Fruit fly (Drosophila melanogaster): ENCODE measurements around the gene CG13313.

Gene CG13313

DNA sequence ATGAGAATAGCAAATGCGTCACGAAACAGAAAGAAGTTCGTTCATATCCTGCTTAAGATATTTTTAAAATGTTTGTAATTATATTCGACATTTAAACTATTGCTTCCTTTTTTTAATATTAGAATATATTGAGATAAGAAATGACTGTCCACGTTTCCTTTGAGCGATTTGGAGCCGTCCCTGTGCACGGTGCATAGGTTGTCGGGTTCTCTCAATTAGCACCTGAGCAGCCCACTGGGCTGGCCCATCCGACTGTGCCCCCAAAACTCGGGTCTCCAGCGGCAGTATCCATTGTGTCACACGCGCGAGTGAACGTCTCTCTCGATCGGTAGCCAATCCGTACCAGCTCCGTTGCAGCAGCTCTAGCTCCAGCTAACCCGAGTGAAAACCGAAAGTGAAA, at the start of gene CG13313:
TSS of gene CG13313 (plus strand) at position 301 of the 400 bp plus-strand sequence.
- TF ChIP-seq noc (tag; optimal IDR thresholded peaks at IDR 0.05), result no peak

DNA sequence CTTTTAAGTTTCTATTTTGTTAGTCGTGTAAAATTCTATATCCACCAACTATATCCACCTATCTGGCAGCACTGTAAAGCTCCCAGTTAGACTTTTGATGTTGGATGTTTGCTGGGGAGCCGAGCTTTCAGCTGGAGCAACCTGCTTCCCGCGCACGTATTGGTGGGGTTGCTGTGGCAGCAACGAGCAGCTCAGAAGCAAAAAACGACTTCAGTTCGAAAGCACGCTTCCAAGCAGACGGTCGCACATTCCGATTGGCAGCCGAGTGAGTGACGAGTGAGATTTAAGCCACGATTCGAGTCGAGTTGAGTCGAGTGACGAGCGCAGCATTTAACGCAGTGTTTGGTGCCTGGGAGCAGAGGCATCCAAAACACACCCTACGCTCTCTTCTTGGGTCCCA, 46.3 kb upstream of the CG13313 start, which contains the start of the genes Tsp66E and mfr:
TSS of gene Tsp66E (plus strand) at position 168 of the 400 bp plus-strand sequence.
TSS of gene mfr (minus strand) at position 340 of the 400 bp plus-strand sequence.
- TF ChIP-seq noc (tag; optimal IDR thresholded peaks at IDR 0.05), result no peak

- TF ChIP-seq noc (tag; optimal IDR thresholded peaks at IDR 0.05), result no peak
These were observed 45.0 kb upstream of the CG13313 start for dm6 chr3L:8913537-8914108.

DNA sequence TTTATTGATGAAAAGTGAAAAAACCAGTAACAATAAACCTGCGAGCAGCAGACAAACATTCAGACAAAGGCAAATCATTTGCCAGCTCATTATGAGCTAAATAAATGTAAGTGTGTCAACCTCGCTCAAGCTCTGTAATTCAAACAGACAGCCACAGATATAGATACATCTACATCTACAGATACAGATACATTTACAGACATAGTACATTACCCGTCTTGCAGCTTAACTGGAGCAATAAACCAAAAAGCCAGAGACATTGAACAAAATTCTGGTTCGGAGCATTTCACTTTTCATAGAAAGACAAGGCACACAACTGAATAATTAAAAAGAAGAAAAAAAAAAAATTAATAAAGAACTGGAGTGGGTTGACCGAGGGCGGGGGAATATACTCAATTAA, 39.0 kb upstream of the CG13313 start:
- no peak for TF ChIP-seq noc (tag; optimal IDR thresholded peaks at IDR 0.05)

DNA sequence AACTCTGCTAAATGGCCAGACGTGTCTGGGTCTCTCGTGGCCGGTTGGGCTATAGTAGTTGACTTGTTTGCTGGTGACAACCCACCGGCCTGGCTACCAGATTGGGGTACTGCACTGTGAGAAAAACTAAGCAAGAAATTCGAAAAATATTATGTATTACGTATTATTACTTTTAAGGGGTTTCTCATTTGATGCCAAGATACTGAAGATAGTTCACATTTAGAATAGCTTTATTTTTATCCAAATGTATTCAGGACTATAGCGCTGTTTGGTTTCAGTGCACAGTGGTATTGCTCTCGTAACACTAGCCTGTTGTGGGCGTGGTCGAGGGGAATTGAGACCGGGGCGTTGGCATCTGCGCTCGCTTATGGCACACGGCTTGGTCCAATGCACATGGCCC, 37.9 kb upstream of the CG13313 start:
- TF ChIP-seq noc (tag; optimal IDR thresholded peaks at IDR 0.05), result peak; percentile 73

DNA sequence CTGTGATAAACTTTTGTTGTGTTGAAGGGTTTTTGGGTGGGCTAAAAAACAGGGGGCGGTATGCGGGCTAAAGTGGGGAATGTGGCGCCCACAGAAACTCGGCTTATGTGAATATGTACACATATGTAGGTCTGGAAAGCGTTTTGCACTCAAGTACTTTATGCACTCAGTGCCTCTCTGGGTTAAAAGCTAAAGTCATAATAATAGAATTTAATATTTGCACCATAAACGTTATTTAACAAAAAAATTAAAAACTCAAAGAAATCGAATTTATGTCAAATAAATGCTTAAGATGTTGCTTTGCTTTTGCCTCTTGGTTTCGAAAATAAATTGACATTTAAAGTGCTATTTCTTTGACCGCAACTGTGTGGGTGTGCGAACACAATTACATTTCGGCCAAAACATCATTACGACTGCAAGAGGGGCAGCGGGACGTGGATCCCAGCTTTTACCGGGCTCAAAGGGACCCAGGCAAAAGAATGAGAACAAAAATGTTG, 34.2 kb upstream of the CG13313 start:
- no peak for TF ChIP-seq noc (tag; optimal IDR thresholded peaks at IDR 0.05)

DNA sequence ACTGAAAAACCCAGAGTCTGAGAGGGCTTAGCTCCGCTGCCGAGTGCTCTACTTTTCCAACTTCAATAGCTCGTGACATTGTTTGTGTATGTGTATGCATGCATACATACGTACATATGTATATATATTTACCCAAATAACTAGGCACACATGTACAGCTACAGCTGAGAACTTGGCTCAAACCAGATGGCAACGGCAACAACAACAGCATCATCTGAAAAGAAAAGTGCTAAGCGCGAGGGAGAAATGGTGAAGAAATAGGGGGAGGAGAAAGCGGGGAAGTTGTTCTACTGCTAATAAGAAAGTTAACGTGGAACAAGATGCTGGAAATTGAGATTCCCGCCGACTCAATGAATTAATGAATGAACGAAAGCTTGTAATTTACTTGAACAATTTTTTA, 33.7 kb upstream of the CG13313 start:
- TF ChIP-seq noc (tag; optimal IDR thresholded peaks at IDR 0.05), result no peak

- no peak for TF ChIP-seq noc (tag; optimal IDR thresholded peaks at IDR 0.05)
These were observed 33.0 kb upstream of the CG13313 start for dm6 chr3L:8925679-8926078.

dm6 chr3L:8929527-8929926, 29.1 kb upstream of the CG13313 start:
- TF ChIP-seq noc (tag; optimal IDR thresholded peaks at IDR 0.05), result no peak

DNA sequence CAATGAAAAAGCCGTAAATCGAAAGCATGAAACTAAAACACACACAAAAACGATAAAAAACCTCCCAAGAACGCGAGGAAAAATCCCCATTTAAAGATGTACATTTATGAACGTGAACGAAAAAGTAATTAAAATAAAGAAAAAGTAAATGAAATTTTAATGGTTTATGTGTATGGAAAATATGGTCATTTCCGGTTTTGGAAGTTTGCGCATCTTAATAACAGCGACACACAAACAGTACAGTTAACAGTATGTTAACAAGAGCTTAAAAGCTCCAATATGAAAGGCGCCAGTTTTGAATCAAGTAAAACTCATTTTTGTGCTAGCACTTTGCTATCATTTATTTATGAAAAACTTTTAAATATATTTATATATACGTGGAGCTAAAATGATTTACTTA, 26.7 kb upstream of the CG13313 start:
- TF ChIP-seq noc (tag; optimal IDR thresholded peaks at IDR 0.05), result no peak

- no peak for TF ChIP-seq noc (tag; optimal IDR thresholded peaks at IDR 0.05)
These were observed 19.0 kb upstream of the CG13313 start for dm6 chr3L:8939654-8940053.

DNA sequence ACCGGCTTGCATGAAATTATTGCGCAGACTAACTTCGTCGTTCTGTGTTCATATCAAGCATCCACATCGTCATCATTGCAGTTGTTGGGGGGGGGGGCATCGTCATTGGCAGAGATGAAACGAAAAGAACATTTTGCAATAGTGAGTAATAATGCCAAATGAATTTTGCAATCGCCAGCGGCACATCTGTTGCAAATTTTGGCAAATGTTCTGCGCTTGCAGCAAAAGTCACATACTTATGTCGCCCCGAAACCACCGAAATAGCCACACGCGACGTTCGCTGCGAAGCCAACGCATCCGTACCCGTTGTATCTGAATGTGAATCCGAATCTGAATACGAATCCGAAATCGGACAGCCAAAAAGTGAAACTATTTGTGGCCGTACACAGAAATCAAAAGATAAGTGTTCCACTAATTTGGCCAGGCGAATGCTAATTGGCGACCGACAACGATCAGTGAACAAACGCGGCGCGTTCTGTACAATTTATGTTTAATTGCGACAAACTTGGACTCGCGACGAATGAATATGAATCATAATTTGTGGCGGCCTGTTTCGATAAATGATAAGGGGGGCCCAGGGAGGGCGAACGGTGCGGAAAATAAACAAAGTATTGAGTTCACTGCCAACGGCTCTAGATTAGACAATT, 10.7 kb upstream of the CG13313 start:
- no peak for TF ChIP-seq noc (tag; optimal IDR thresholded peaks at IDR 0.05)

dm6 chr3L:8949823-8950222, 8.8 kb upstream of the CG13313 start:
- no peak for TF ChIP-seq noc (tag; optimal IDR thresholded peaks at IDR 0.05)

- TF ChIP-seq noc (tag; optimal IDR thresholded peaks at IDR 0.05), result no peak
These were observed 7.7 kb upstream of the CG13313 start for dm6 chr3L:8950955-8951354.

dm6 chr3L:8951507-8951906, 7.2 kb upstream of the CG13313 start:
- no peak for TF ChIP-seq noc (tag; optimal IDR thresholded peaks at IDR 0.05)

- TF ChIP-seq noc (tag; optimal IDR thresholded peaks at IDR 0.05), result no peak
These were observed 6.0 kb upstream of the CG13313 start for dm6 chr3L:8952549-8953198.

All from whole organism, larva.